Worm (Caenorhabditis elegans): ENCODE measurements around the gene clec-170.

Gene clec-170

DNA sequence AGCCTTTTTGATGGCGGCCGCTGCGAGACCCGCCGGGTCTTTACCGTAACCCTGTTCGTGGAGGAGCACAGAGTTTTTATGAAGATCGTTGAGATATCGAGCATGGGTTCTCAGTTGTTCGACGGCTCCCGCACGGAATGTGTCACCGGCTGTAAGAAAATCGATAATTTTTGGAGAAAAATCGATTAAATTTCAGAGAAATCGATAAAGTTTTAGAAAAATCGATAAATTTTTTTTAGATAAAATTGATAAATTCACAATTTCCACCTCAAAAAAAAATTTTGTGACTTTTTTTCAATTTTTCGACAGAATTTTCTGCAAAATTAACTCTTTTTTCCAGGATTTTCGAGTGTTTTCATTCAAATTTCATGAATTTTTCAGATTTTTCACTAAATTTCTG is 31.9 kb upstream of the clec-170 start:
- TF ChIP-seq mbf-1 (tag; optimal IDR thresholded peaks at IDR 0.05) (no peak), unc-62 (GFP tag; optimal IDR thresholded peaks at IDR 0.05) (no peak), lin-11 (tag; optimal IDR thresholded peaks at IDR 0.05) (no peak), sem-4 (tag; optimal IDR thresholded peaks at IDR 0.05) (no peak)

DNA sequence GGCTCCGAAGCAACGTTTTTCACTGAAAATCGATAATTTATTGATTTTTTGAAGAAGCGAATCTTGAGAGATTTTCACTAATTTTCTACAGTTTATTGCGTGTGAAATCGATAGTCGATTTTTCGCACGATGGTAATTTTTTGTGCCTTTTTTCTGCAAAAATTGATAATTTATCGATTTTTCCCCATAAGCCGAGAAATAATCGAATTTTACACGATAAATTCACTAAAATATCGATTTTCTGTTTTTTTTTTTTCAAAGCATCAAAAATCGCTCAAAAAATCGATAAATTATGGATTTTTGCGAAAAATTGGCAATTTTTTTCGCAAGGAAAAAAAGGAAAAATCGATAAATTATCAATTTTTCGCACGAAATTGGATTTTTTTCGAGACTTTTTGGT is 30.9 kb upstream of the clec-170 start:
- no peak for TF ChIP-seq R02D3.7 (tag; optimal IDR thresholded peaks at IDR 0.05)
- no peak for TF ChIP-seq fos-1 (tag; optimal IDR thresholded peaks at IDR 0.05)
- no peak for TF ChIP-seq lin-13 (GFP tag; optimal IDR thresholded peaks at IDR 0.05)
- no peak for TF ChIP-seq ztf-1 (GFP tag; conservative IDR thresholded peaks at IDR 0.05)
- TF ChIP-seq gmeb-1 (tag; optimal IDR thresholded peaks at IDR 0.05): no peak
- TF ChIP-seq mab-5 (tag; optimal IDR thresholded peaks at IDR 0.05): no peak
- TF ChIP-seq C34F6.9 (tag; optimal IDR thresholded peaks at IDR 0.05): no peak
- TF ChIP-seq nhr-12 (tag; optimal IDR thresholded peaks at IDR 0.05): no peak
- TF ChIP-seq aly-2 (tag; optimal IDR thresholded peaks at IDR 0.05): no peak
- no peak for TF ChIP-seq nhr-237 (tag; optimal IDR thresholded peaks at IDR 0.05)
- TF ChIP-seq ZK546.5 (tag; optimal IDR thresholded peaks at IDR 0.05): no peak
- TF ChIP-seq nhr-129 (tag; optimal IDR thresholded peaks at IDR 0.05): no peak
- TF ChIP-seq nhr-23 (tag; optimal IDR thresholded peaks at IDR 0.05): no peak
- TF ChIP-seq snpc-4 (tag; optimal IDR thresholded peaks at IDR 0.05): no peak
- TF ChIP-seq ceh-16 (tag; optimal IDR thresholded peaks at IDR 0.05): no peak
- no peak for TF ChIP-seq nhr-11 (tag; optimal IDR thresholded peaks at IDR 0.05)
- TF ChIP-seq egl-27 (tag; optimal IDR thresholded peaks at IDR 0.05): no peak
- TF ChIP-seq unc-39 (tag; optimal IDR thresholded peaks at IDR 0.05): no peak
- no peak for TF ChIP-seq ama-1 (optimal IDR thresholded peaks at IDR 0.05)

DNA sequence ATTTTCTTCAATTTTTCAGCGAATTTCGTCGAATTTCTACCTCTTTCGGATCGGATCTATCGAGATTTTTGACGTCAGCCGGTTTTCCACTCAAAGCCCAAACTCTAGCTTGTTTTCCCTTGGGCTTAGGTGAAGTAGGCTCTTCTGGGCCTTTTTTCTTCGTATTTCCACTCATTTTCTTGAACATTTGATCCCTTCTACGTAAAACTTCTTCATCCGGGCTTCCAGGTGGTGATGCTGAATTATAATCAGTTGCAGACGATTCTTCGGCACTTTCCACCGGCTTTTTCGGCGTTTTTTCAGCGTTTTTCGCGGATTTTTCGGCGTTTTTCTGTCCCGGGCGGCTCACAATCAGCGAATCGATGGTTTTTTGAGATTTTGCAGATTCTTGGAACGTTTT is 28.5 kb upstream of the clec-170 start:
- TF ChIP-seq lin-11 (tag; optimal IDR thresholded peaks at IDR 0.05) (no peak), nhr-129 (tag; optimal IDR thresholded peaks at IDR 0.05) (no peak), sem-4 (tag; optimal IDR thresholded peaks at IDR 0.05) (no peak), elt-3 (tag; optimal IDR thresholded peaks at IDR 0.05) (no peak), gmeb-1 (tag; optimal IDR thresholded peaks at IDR 0.05) (no peak), lin-39 (tag; optimal IDR thresholded peaks at IDR 0.05) (no peak), snpc-4 (tag; optimal IDR thresholded peaks at IDR 0.05) (no peak), C34F6.9 (tag; optimal IDR thresholded peaks at IDR 0.05) (no peak), lin-13 (GFP tag; optimal IDR thresholded peaks at IDR 0.05) (no peak), aly-2 (tag; optimal IDR thresholded peaks at IDR 0.05) (no peak)

DNA sequence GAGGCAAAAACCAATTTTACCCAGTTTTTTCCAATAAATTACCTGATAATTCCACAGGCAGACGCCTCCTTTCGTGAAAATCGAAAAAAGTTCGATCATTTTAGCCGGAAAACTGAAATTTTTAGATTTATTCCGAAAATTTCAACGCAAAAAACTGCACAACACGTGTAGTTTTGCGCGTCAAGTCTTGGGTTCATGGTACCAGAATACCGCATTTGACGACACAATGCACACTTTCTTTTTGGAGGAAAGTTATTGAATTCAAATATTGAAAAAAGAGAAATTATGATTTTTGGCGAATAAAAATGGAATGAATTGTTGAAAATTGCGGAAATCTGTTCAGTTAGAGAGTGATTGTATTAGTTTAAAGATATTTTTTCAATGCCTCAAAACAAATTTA is 27.0 kb upstream of the clec-170 start, which contains the start of gene F38A1.8:
F38A1.8 (minus strand) TSS at position 167 of the 400 bp plus-strand sequence.
- TF ChIP-seq sma-3 (GFP tag; optimal IDR thresholded peaks at IDR 0.05) (peak; percentile 29), ztf-4 (tag; optimal IDR thresholded peaks at IDR 0.05) (no peak), elt-3 (tag; optimal IDR thresholded peaks at IDR 0.05) (no peak), lin-39 (tag; optimal IDR thresholded peaks at IDR 0.05) (no peak), skn-1 (tag; optimal IDR thresholded peaks at IDR 0.05) (no peak), crh-2 (tag; optimal IDR thresholded peaks at IDR 0.05) (peak; percentile 82), nhr-25 (tag; optimal IDR thresholded peaks at IDR 0.05) (no peak), fos-1 (tag; optimal IDR thresholded peaks at IDR 0.05) (peak; percentile 3), gmeb-1 (tag; optimal IDR thresholded peaks at IDR 0.05) (peak; percentile 93), R02D3.7 (tag; optimal IDR thresholded peaks at IDR 0.05) (no peak), C34F6.9 (tag; optimal IDR thresholded peaks at IDR 0.05) (no peak), unc-62 (GFP tag; optimal IDR thresholded peaks at IDR 0.05) (no peak), nhr-129 (tag; optimal IDR thresholded peaks at IDR 0.05) (peak; percentile 65), nhr-21 (tag; optimal IDR thresholded peaks at IDR 0.05) (peak; percentile 33), nhr-12 (tag; optimal IDR thresholded peaks at IDR 0.05) (no peak), nhr-10 (tag; optimal IDR thresholded peaks at IDR 0.05) (no peak), nhr-237 (tag; optimal IDR thresholded peaks at IDR 0.05) (no peak), nhr-6 (tag; optimal IDR thresholded peaks at IDR 0.05) (no peak), alr-1 (tag; optimal IDR thresholded peaks at IDR 0.05) (no peak), sma-9 (GFP tag; optimal IDR thresholded peaks at IDR 0.05) (peak; percentile 37), sma-9 (tag; optimal IDR thresholded peaks at IDR 0.05) (no peak), mab-5 (tag; optimal IDR thresholded peaks at IDR 0.05) (no peak), ceh-82 (tag; optimal IDR thresholded peaks at IDR 0.05) (no peak), ztf-1 (GFP tag; conservative IDR thresholded peaks at IDR 0.05) (no peak), nhr-77 (tag; optimal IDR thresholded peaks at IDR 0.05) (no peak), ceh-16 (tag; optimal IDR thresholded peaks at IDR 0.05) (peak; percentile 5), elt-1 (tag; optimal IDR thresholded peaks at IDR 0.05) (no peak), egl-27 (tag; optimal IDR thresholded peaks at IDR 0.05) (no peak), lsy-2 (tag; optimal IDR thresholded peaks at IDR 0.05) (peak; percentile 66 to 86), mbf-1 (tag; optimal IDR thresholded peaks at IDR 0.05) (no peak), unc-55 (GFP tag; optimal IDR thresholded peaks at IDR 0.05) (peak; percentile 78), mdl-1 (tag; optimal IDR thresholded peaks at IDR 0.05) (peak in 1 of 2 experiments; percentile 27), Y55F3AM.14 (GFP tag; optimal IDR thresholded peaks at IDR 0.05) (no peak)
